Worm (Caenorhabditis elegans): Measurements from ENCODE around the gene M04B2.4.

The M04B2.4 gene

DNA sequence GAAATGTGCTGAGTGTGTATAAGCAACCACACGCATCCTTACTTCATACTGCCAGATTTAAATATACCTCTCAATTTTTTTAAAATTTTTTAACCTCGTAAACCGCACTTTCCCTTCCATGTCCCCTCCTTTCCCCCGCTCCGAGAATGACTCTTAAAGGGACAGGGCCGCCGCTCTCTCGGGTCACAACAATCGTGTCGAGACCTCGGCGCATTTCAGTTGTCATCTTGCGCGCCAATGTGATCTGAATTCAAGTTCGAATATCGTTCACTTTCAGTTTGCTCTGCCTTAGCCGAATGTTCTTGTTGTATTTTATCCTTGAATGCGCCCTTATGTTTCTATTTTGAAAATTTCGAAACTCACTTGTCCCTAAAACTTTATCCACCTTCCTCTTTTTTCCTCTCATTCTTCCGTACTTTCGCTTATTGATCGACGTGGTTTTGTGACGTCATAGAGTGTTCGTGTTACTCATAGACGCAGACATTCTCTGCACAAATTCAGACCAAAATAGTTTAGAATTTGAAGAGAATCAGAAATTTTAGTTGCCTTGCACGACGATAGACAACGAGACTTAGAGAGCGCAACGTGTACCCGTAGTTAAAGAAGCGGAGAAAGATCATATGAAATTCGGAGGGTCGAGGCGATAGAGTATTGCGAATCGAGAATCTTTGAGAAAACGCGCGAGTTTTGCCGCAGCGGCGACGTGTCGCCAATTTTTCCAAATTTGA is 1.6 kb upstream of the M04B2.4 start (continued):
- peak; percentile 1 for TF ChIP-seq tbp1 (GFP tag; optimal IDR thresholded peaks at IDR 0.05)
- TF ChIP-seq C17E4.6 (GFP tag; IDR thresholded peaks at IDR 0.05): no peak
- TF ChIP-seq bed-1 (GFP tag; IDR thresholded peaks at IDR 0.05): no peak
- TF ChIP-seq Y53F4B.3 (GFP tag; IDR thresholded peaks at IDR 0.05): no peak
- TF ChIP-seq sptf-2 (GFP tag; optimal IDR thresholded peaks at IDR 0.05): no peak
- TF ChIP-seq Y67H2A.10 (GFP tag; conservative IDR thresholded peaks at IDR 0.05): no peak
- TF ChIP-seq ceh-40 (GFP tag; IDR thresholded peaks at IDR 0.05): no peak
- no peak for TF ChIP-seq ceh-27 (GFP tag; optimal IDR thresholded peaks at IDR 0.05)
- TF ChIP-seq F10E7.11 (tag; optimal IDR thresholded peaks at IDR 0.05): no peak
- no peak for TF ChIP-seq unc-130 (GFP tag; optimal IDR thresholded peaks at IDR 0.05)
- peak; percentile 87 for TF ChIP-seq atf-7 (tag; optimal IDR thresholded peaks at IDR 0.05)
- no peak for TF ChIP-seq F22D6.2 (tag; optimal IDR thresholded peaks at IDR 0.05)
- no peak for TF ChIP-seq T07F8.4 (tag; optimal IDR thresholded peaks at IDR 0.05)
- TF ChIP-seq somi-1 (GFP tag; optimal IDR thresholded peaks at IDR 0.05): peak; percentile 29
- TF ChIP-seq him-1 (tag; optimal IDR thresholded peaks at IDR 0.05): no peak
- peak; percentile 38 for TF ChIP-seq xnd-1 (tag; optimal IDR thresholded peaks at IDR 0.05)
- no peak for TF ChIP-seq F39B2.1 (GFP tag; IDR thresholded peaks at IDR 0.05)
- TF ChIP-seq F55B11.4 (tag; optimal IDR thresholded peaks at IDR 0.05; ENCODE audit: borderline replicate concordance, insufficient read depth): no peak
- no peak for TF ChIP-seq F57A8.1 (GFP tag; optimal IDR thresholded peaks at IDR 0.05)
- no peak for TF ChIP-seq attf-6 (GFP tag; IDR thresholded peaks at IDR 0.05)
- no peak for TF ChIP-seq dpff-1 (tag; optimal IDR thresholded peaks at IDR 0.05)
- no peak; the same call in 1 of the 2 replicates for TF ChIP-seq Y56A3A.18 (GFP tag; IDR thresholded peaks at IDR 0.05)
- no peak for TF ChIP-seq ekl-4 (GFP tag; IDR thresholded peaks at IDR 0.05)
- no peak for TF ChIP-seq tbx-9 (tag; optimal IDR thresholded peaks at IDR 0.05; ENCODE audit: borderline replicate concordance)
- peak; percentile 20; the same call in 1 of the 2 replicates for TF ChIP-seq mcd-1 (GFP tag; IDR thresholded peaks at IDR 0.05)
- TF ChIP-seq attf-3 (GFP tag; conservative IDR thresholded peaks at IDR 0.05): peak; percentile 33; the same call in 1 of the 2 replicates
- no peak for TF ChIP-seq ceh-58 (GFP tag; IDR thresholded peaks at IDR 0.05)
- no peak for TF ChIP-seq Y95B8A.8 (GFP tag; IDR thresholded peaks at IDR 0.05)
- no peak for TF ChIP-seq ztf-28 (GFP tag; IDR thresholded peaks at IDR 0.05)
- no peak for TF ChIP-seq egrh-3 (GFP tag; IDR thresholded peaks at IDR 0.05)
- TF ChIP-seq gei-17 (GFP tag; optimal IDR thresholded peaks at IDR 0.05): peak; percentile 29
- TF ChIP-seq ceh-79 (tag; optimal IDR thresholded peaks at IDR 0.05): no peak
- no peak for TF ChIP-seq ztf-22 (GFP tag; optimal IDR thresholded peaks at IDR 0.05)
- peak; percentile 42 to 78 for TF ChIP-seq let-607 (tag; optimal IDR thresholded peaks at IDR 0.05)
- no peak for TF ChIP-seq lag-1 (GFP tag; IDR thresholded peaks at IDR 0.05)
- peak; percentile 71 for TF ChIP-seq attf-5 (GFP tag; optimal IDR thresholded peaks at IDR 0.05)
- TF ChIP-seq efl-1 (GFP tag; optimal IDR thresholded peaks at IDR 0.05): peak; percentile 78
- peak; percentile 92 for TF ChIP-seq hmg-1.2 (GFP tag; IDR thresholded peaks at IDR 0.05)
- TF ChIP-seq dpl-1 (GFP tag; optimal IDR thresholded peaks at IDR 0.05): no peak
- no peak; the same call in 1 of the 2 replicates for TF ChIP-seq Y53G8AR.9 (GFP tag; conservative IDR thresholded peaks at IDR 0.05)
- TF ChIP-seq K11D2.4 (GFP tag; IDR thresholded peaks at IDR 0.05): no peak
- no peak for TF ChIP-seq hrde-1 (tag; optimal IDR thresholded peaks at IDR 0.05; ENCODE audit: borderline replicate concordance)
- TF ChIP-seq chd-7 (tag; optimal IDR thresholded peaks at IDR 0.05): no peak
- TF ChIP-seq nfya-2 (GFP tag; IDR thresholded peaks at IDR 0.05): no peak
- TF ChIP-seq F23B12.7 (tag; optimal IDR thresholded peaks at IDR 0.05; ENCODE audit: insufficient read depth): no peak
- no peak for TF ChIP-seq ceh-100 (GFP tag; IDR thresholded peaks at IDR 0.05)
- peak; percentile 62; the same call in 1 of the 2 replicates for TF ChIP-seq lin-26 (GFP tag; IDR thresholded peaks at IDR 0.05)

Data from whole organism, young adult.